Worm (Caenorhabditis elegans) whole organism, midembryonic: Measurements from ENCODE around the gene D1086.19.
"Not testable (repeated sequence)": the region's sequence is repeated elsewhere in the genome, so short reads cannot be mapped to it uniquely, and the experiment has no call there.

Experiments used
- T22C8.4 ChIP-seq: fragments of 200-800 bp; sonication (Bioruptor generic); IDR thresholded peaks from 2 replicates; pipeline ENCODE4 v1.3.6; 2022; ENCODE audit warnings: missing genetic modification characterization, missing compliant biosample characterization
- cog-1 ChIP-seq: sonication (generic microtip); optimal IDR thresholded peaks from 2 replicates; lab custom pipeline; 2016; ENCODE audit warnings: missing genetic modification characterization, missing compliant biosample characterization
- flt-1 ChIP-seq: fragments of 200-800 bp; sonication (Bioruptor generic); IDR thresholded peaks from 2 replicates; pipeline ENCODE4 v1.3.6; 2022; ENCODE audit warnings: missing genetic modification characterization, missing compliant biosample characterization
- klf-2 ChIP-seq: fragments of 200-800 bp; sonication (Bioruptor generic); conservative IDR thresholded peaks from 2 replicates; pipeline ENCODE4 v1.3.6; 2022; ENCODE audit warnings: missing genetic modification reagents, missing genetic modification characterization, missing compliant biosample characterization
- med-1 ChIP-seq: sonication (generic microtip); optimal IDR thresholded peaks from 2 replicates; lab custom pipeline; 2017; ENCODE audit warnings: missing genetic modification characterization, mild to moderate bottlenecking, missing compliant biosample characterization, antibody characterized with exemption, missing genetic modification reagents; ENCODE audit not compliant: insufficient read depth
- ref-1 ChIP-seq: fragments of 200-800 bp; sonication (Bioruptor generic); conservative IDR thresholded peaks from 2 replicates; pipeline ENCODE4 v1.3.6; 2022; ENCODE audit warnings: missing genetic modification reagents, missing genetic modification characterization, missing compliant biosample characterization
- tab-1 ChIP-seq: fragments of 200-800 bp; sonication (Bioruptor generic); IDR thresholded peaks from 2 replicates; pipeline ENCODE4 v1.3.6; 2022; ENCODE audit warnings: missing genetic modification characterization, missing compliant biosample characterization
- ztf-23 ChIP-seq: fragments of 200-800 bp; sonication (Bioruptor generic); IDR thresholded peaks from 2 replicates; pipeline ENCODE4 v1.3.6; 2022; ENCODE audit warnings: missing genetic modification reagents, missing genetic modification characterization, missing compliant biosample characterization
- ztf-29 ChIP-seq: fragments of 200-800 bp; sonication (Bioruptor generic); IDR thresholded peaks from 2 replicates; pipeline ENCODE4 v1.3.6; 2022; ENCODE audit warnings: missing genetic modification reagents, missing genetic modification characterization, missing compliant biosample characterization

Gene D1086.19

ce11 chrV:14130226-14130625 is 42.1 kb downstream of the D1086.19 start:
- TF ChIP-seq T22C8.4 (GFP tag; lab: Robert Waterston, UW), result no peak
- no peak for TF ChIP-seq flt-1
- TF ChIP-seq ztf-29 (GFP tag; lab: Robert Waterston, UW), result no peak
- no peak for TF ChIP-seq tab-1 (GFP tag; lab: Robert Waterston, UW)
- TF ChIP-seq ref-1 (GFP tag; lab: Robert Waterston, UW), result no peak
- TF ChIP-seq ztf-23 (GFP tag; lab: Robert Waterston, UW), result no peak
- TF ChIP-seq klf-2, result no peak
- no peak for TF ChIP-seq med-1 (GFP tag; lab: Kevin White, UChicago)
- TF ChIP-seq cog-1 (tag; lab: Kevin White, UChicago), result no peak

DNA sequence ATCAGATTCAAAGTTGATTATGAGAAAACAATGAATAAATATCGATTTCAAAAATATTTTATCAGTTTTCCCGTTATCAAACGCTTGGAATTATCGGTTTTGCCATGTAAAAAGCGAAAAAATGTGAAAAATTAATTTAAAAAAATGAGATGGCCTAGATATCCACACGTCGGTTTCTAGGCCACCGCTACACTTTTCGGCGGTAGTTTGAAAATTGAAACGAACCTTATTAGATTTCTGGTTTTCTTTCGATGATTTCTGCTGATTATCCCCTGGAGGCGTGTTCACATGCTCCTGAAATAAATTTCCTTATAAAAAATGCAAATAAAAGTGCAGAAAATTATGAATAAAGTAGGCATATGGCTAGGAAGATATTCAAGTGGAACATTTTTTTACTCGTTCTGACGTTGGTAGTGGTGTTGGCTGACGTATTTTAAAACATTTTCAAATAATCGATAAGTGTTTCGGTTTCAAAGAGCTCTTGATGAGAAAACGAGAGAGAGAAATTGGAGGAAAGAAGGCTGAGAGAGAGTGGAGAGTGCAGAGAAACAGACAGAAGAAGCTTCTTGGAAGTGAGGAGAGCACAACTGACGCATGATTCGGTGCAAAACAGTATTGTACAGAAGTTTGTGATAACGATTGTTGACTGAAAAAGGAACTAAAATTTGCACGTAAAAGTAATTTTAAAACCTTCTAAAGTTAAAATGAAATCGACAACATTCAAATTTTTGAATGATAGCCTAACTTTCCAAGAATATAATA is 45.0 kb downstream of the D1086.19 start:
- TF ChIP-seq med-1 (GFP tag; lab: Kevin White, UChicago) (no peak), T22C8.4 (GFP tag; lab: Robert Waterston, UW) (no peak), ref-1 (GFP tag; lab: Robert Waterston, UW) (no peak), flt-1 (no peak), cog-1 (tag; lab: Kevin White, UChicago) (no peak), ztf-29 (GFP tag; lab: Robert Waterston, UW) (no peak), tab-1 (GFP tag; lab: Robert Waterston, UW) (no peak), klf-2 (no peak), ztf-23 (GFP tag; lab: Robert Waterston, UW) (no peak)

DNA sequence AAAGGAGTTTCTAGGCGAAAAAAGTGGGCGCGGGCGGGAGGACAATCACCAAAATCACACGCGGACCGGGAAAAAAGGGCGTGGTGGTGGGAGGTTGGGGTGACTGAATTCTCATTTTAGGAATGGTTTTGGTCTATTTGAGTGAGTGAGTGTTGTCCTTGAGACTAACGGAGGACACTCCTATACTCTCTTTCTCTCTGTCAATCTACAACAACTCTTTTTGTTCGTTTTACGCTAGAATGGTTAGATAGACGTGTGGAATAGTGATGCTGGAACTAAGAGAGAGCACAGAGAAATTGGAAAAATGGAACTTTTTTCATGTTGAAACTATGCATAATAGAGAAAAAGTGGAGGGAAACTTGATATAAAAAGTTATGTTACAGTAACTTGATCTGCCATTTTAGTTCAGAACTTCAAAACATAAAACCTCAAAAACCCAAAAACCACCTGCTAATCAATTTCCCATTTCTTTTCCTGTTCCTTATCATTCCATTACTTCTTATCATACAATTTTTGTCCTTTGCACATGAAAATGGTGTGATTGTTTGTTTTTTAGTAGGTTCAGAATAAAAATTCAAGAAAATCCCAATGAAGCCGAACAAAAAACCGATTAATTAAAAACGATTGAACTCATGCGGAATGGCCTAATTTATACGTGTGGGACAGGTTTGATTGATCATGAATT is 46.7 kb downstream of the D1086.19 start:
- TF ChIP-seq ztf-23 (GFP tag; lab: Robert Waterston, UW), result no peak
- TF ChIP-seq med-1 (GFP tag; lab: Kevin White, UChicago), result no peak
- TF ChIP-seq ztf-29 (GFP tag; lab: Robert Waterston, UW), result no peak
- no peak for TF ChIP-seq cog-1 (tag; lab: Kevin White, UChicago)
- TF ChIP-seq T22C8.4 (GFP tag; lab: Robert Waterston, UW), result no peak
- no peak for TF ChIP-seq tab-1 (GFP tag; lab: Robert Waterston, UW)
- TF ChIP-seq ref-1 (GFP tag; lab: Robert Waterston, UW), result no peak
- no peak for TF ChIP-seq flt-1
- no peak for TF ChIP-seq klf-2

DNA sequence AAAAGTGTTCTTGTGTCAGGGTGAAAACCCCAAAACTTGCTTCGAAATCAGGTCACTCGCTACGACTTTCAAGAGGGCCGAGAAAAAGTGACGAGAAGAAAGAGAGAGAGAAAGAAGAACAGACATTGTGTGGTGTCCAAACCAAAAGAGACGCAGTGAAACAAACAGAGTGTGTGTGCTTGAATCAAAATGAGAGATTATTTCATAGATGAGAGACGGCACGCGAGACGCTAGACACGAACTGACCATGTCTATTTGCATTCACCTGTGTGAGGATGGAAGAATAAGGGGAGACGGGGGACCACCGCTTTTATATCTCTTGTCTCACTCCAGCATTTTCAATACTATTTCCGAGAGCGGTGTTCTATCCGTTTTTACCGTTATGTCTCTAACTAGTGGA is 48.0 kb downstream of the D1086.19 start:
- TF ChIP-seq cog-1 (tag; lab: Kevin White, UChicago) (peak; percentile 40), tab-1 (GFP tag; lab: Robert Waterston, UW) (no peak), flt-1 (0 out of 2 replicates have a peak, but pooled peaks have one; percentile 6)

- TF ChIP-seq flt-1; T22C8.4 (GFP tag; lab: Robert Waterston, UW); ztf-29 (GFP tag; lab: Robert Waterston, UW): not testable (repeated sequence)
These were observed 49.6 kb downstream of the D1086.19 start, which contains the start of gene AH10.4 for ce11 chrV:14137766-14138165. Gene AH10.4 (minus strand): TSS chrV:14137866.
